Fruit fly (Drosophila melanogaster) whole organism, embryonic: Measurements from ENCODE around the gene CG32425.

ENCODE experiments used
- Asciz ChIP-seq: fragments of 200-800 bp; sonication (Bioruptor generic); optimal IDR thresholded peaks from 2 replicates; lab custom pipeline; 2017; ENCODE audit warnings: missing biosample characterization, mild to moderate bottlenecking, missing genetic modification characterization, missing genetic modification reagents
- Atf3 ChIP-seq: fragments of 200-800 bp; sonication (Bioruptor generic); optimal IDR thresholded peaks from 3 replicates; lab custom pipeline; 2016; ENCODE audit warnings: missing biosample characterization, missing genetic modification characterization
- C15 ChIP-seq: fragments of 200-800 bp; sonication (Bioruptor generic); IDR thresholded peaks from 3 replicates; pipeline ENCODE4 v1.3.6; 2022; ENCODE audit warnings: missing biosample characterization, missing genetic modification characterization
- CG10366 ChIP-seq: fragments of 200-800 bp; sonication (Bioruptor generic); IDR thresholded peaks from 2 replicates; pipeline ENCODE4 v1.3.6; 2022; ENCODE audit warnings: missing biosample characterization, missing genetic modification characterization
- CG11247 ChIP-seq: fragments of 200-800 bp; sonication (Bioruptor generic); IDR thresholded peaks from 2 replicates; pipeline ENCODE4 v1.3.6; 2022; ENCODE audit warnings: missing biosample characterization, missing genetic modification characterization
- CG11723 ChIP-seq: fragments of 200-800 bp; sonication (Bioruptor generic); optimal IDR thresholded peaks from 2 replicates; lab custom pipeline; 2017; ENCODE audit warnings: missing biosample characterization, mild to moderate bottlenecking, missing genetic modification characterization
- CG12071 ChIP-seq: fragments of 200-800 bp; sonication (Bioruptor generic); optimal IDR thresholded peaks from 3 replicates; lab custom pipeline; 2018; ENCODE audit warnings: missing biosample characterization, mild to moderate bottlenecking, missing genetic modification characterization
- CG13123 ChIP-seq: fragments of 200-800 bp; sonication (Bioruptor generic); optimal IDR thresholded peaks from 2 replicates; lab custom pipeline; 2016; ENCODE audit warnings: missing biosample characterization, missing genetic modification characterization
- CG14860 ChIP-seq: fragments of 200-800 bp; sonication (Bioruptor generic); IDR thresholded peaks from 3 replicates; pipeline ENCODE4 v1.3.6; 2022; ENCODE audit warnings: missing biosample characterization, missing genetic modification characterization; ENCODE audit not compliant: partially characterized antibody
- CG17186 ChIP-seq: fragments of 200-800 bp; sonication (Bioruptor generic); optimal IDR thresholded peaks from 3 replicates; lab custom pipeline; 2017; ENCODE audit warnings: missing biosample characterization, missing genetic modification reagents, missing genetic modification characterization
- CG17912 ChIP-seq: fragments of 200-800 bp; sonication (Bioruptor generic); optimal IDR thresholded peaks from 2 replicates; lab custom pipeline; 2018; ENCODE audit warnings: missing biosample characterization, mild to moderate bottlenecking, missing genetic modification characterization
- CG30020 ChIP-seq: fragments of 200-800 bp; optimal IDR thresholded peaks from 2 replicates; lab custom pipeline; 2019; ENCODE audit warnings: missing biosample characterization, mild to moderate bottlenecking, missing genetic modification characterization, moderate library complexity
- CG3281 ChIP-seq: fragments of 200-800 bp; sonication (Bioruptor generic); optimal IDR thresholded peaks from 3 replicates; lab custom pipeline; 2017; ENCODE audit warnings: missing biosample characterization, mild to moderate bottlenecking, missing genetic modification characterization
- CG34224 ChIP-seq: fragments of 200-800 bp; sonication (Bioruptor generic); IDR thresholded peaks from 3 replicates; pipeline ENCODE4 v1.3.6; 2022; ENCODE audit warnings: missing biosample characterization, missing genetic modification characterization; ENCODE audit not compliant: partially characterized antibody
- CG34422 ChIP-seq: fragments of 200-800 bp; sonication (Bioruptor generic); IDR thresholded peaks from 3 replicates; pipeline ENCODE4 v1.3.6; 2022; ENCODE audit warnings: missing biosample characterization, missing genetic modification characterization
- CG4282 ChIP-seq: fragments of 200-800 bp; sonication (Bioruptor generic); optimal IDR thresholded peaks from 2 replicates; lab custom pipeline; 2016; ENCODE audit warnings: missing biosample characterization, missing genetic modification characterization
- CG4328 ChIP-seq: fragments of 200-800 bp; sonication (Bioruptor generic); optimal IDR thresholded peaks from 3 replicates; lab custom pipeline; 2017; ENCODE audit warnings: missing biosample characterization, missing genetic modification reagents, missing genetic modification characterization
- CG4360 ChIP-seq: fragments of 200-800 bp; sonication (Bioruptor generic); IDR thresholded peaks from 2 replicates; pipeline ENCODE4 v1.3.6; 2022; ENCODE audit warnings: missing biosample characterization, missing genetic modification characterization
- CG4730 ChIP-seq: fragments of 200-800 bp; sonication (Bioruptor generic); IDR thresholded peaks from 2 replicates; pipeline ENCODE4 v1.3.6; 2022; ENCODE audit warnings: missing biosample characterization, missing genetic modification characterization
- CG4820 ChIP-seq: fragments of 200-800 bp; sonication (Bioruptor generic); optimal IDR thresholded peaks from 3 replicates; lab custom pipeline; 2016; ENCODE audit warnings: missing biosample characterization, missing genetic modification characterization
- CG5180 ChIP-seq: fragments of 200-800 bp; sonication (Bioruptor generic); optimal IDR thresholded peaks from 3 replicates; lab custom pipeline; 2017; ENCODE audit warnings: missing biosample characterization, missing genetic modification characterization, mild to moderate bottlenecking, moderate library complexity, missing genetic modification reagents
- CG5953 ChIP-seq: fragments of 200-800 bp; sonication (Bioruptor generic); IDR thresholded peaks from 2 replicates; pipeline ENCODE4 v1.3.6; 2022; ENCODE audit warnings: missing biosample characterization, missing genetic modification characterization
- CG6254 ChIP-seq: fragments of 200-800 bp; sonication (Bioruptor generic); optimal IDR thresholded peaks from 3 replicates; lab custom pipeline; 2017; ENCODE audit warnings: mild to moderate bottlenecking, missing biosample characterization, missing genetic modification reagents, missing genetic modification characterization
- CG6689 ChIP-seq: fragments of 200-800 bp; sonication (Bioruptor generic); IDR thresholded peaks from 2 replicates; pipeline ENCODE4 v1.3.6; 2022; ENCODE audit warnings: missing biosample characterization, missing genetic modification characterization
- CG7928 ChIP-seq: fragments of 200-800 bp; sonication (Bioruptor generic); optimal IDR thresholded peaks from 2 replicates; lab custom pipeline; 2017; ENCODE audit warnings: missing biosample characterization, mild to moderate bottlenecking, missing genetic modification characterization
- CG9215 ChIP-seq: fragments of 200-800 bp; sonication (Bioruptor generic); IDR thresholded peaks from 2 replicates; pipeline ENCODE4 v1.3.6; 2022; ENCODE audit warnings: missing biosample characterization, missing genetic modification characterization
- CG9932 ChIP-seq: fragments of 200-800 bp; sonication (Bioruptor generic); IDR thresholded peaks from 2 replicates; pipeline ENCODE4 v1.3.6; 2022; ENCODE audit warnings: missing biosample characterization, missing genetic modification characterization
- E2f2 ChIP-seq: fragments of 200-800 bp; sonication (Bioruptor generic); IDR thresholded peaks from 2 replicates; pipeline ENCODE4 v1.3.6; 2022; ENCODE audit warnings: missing biosample characterization, missing genetic modification characterization
- Hmx ChIP-seq: fragments of 200-800 bp; sonication (Bioruptor generic); optimal IDR thresholded peaks from 2 replicates; lab custom pipeline; 2016; ENCODE audit warnings: missing biosample characterization, missing genetic modification characterization
- Hr3 ChIP-seq: fragments of 200-800 bp; sonication (Bioruptor generic); optimal IDR thresholded peaks from 3 replicates; lab custom pipeline; 2016; ENCODE audit warnings: missing biosample characterization, missing genetic modification characterization
- Mad ChIP-seq: fragments of 200-800 bp; sonication (Bioruptor generic); optimal IDR thresholded peaks from 2 replicates; lab custom pipeline; 2016; ENCODE audit warnings: missing biosample characterization, missing genetic modification characterization
- Optix ChIP-seq: fragments of 200-800 bp; sonication (Bioruptor generic); IDR thresholded peaks from 3 replicates; pipeline ENCODE4 v1.3.6; 2022; ENCODE audit warnings: missing biosample characterization, missing genetic modification characterization
- Poxn ChIP-seq: fragments of 200-800 bp; sonication (Bioruptor generic); IDR thresholded peaks from 2 replicates; pipeline ENCODE4 v1.3.6; 2022; ENCODE audit warnings: missing biosample characterization, missing genetic modification characterization
- Six4 ChIP-seq: fragments of 200-800 bp; sonication (Bioruptor generic); optimal IDR thresholded peaks from 2 replicates; lab custom pipeline; 2016; ENCODE audit warnings: missing biosample characterization, missing genetic modification characterization
- ab ChIP-seq: fragments of 200-800 bp; sonication (Bioruptor generic); optimal IDR thresholded peaks from 2 replicates; lab custom pipeline; 2016; ENCODE audit warnings: missing biosample characterization, missing genetic modification characterization
- al ChIP-seq: fragments of 200-800 bp; sonication (Bioruptor generic); IDR thresholded peaks from 2 replicates; pipeline ENCODE4 v1.3.6; 2022; ENCODE audit warnings: missing biosample characterization, missing genetic modification characterization
- ase ChIP-seq: fragments of 200-800 bp; sonication (Bioruptor generic); IDR thresholded peaks from 3 replicates; pipeline ENCODE4 v1.3.6; 2022; ENCODE audit warnings: missing biosample characterization, missing genetic modification characterization
- ash1 ChIP-seq: fragments of 200-800 bp; sonication (Bioruptor generic); optimal IDR thresholded peaks from 2 replicates; lab custom pipeline; 2018; ENCODE audit warnings: missing biosample characterization, mild to moderate bottlenecking, missing genetic modification characterization
- az2 ChIP-seq: fragments of 200-800 bp; sonication (Bioruptor generic); optimal IDR thresholded peaks from 3 replicates; lab custom pipeline; 2016; ENCODE audit warnings: missing biosample characterization, missing genetic modification characterization
- bigmax ChIP-seq: fragments of 200-800 bp; sonication (Bioruptor generic); optimal IDR thresholded peaks from 2 replicates; lab custom pipeline; 2018; ENCODE audit warnings: missing biosample characterization, mild to moderate bottlenecking, missing genetic modification characterization
- eyg ChIP-seq: fragments of 200-800 bp; sonication (Bioruptor generic); optimal IDR thresholded peaks from 3 replicates; lab custom pipeline; 2016; ENCODE audit warnings: missing biosample characterization, missing genetic modification characterization
- hth ChIP-seq: fragments of >200 bp; optimal IDR thresholded peaks from 2 replicates; lab custom pipeline; 2017; ENCODE audit warnings: inconsistent platforms
- klu ChIP-seq: fragments of 200-800 bp; sonication (Bioruptor generic); IDR thresholded peaks from 2 replicates; pipeline ENCODE4 v1.3.6; 2022; ENCODE audit warnings: missing biosample characterization, missing genetic modification characterization
- nerfin-1 ChIP-seq: fragments of 200-800 bp; sonication (Bioruptor generic); optimal IDR thresholded peaks from 3 replicates; lab custom pipeline; 2019; ENCODE audit warnings: missing biosample characterization, mild to moderate bottlenecking, missing genetic modification characterization, moderate library complexity
- nom ChIP-seq: fragments of 200-800 bp; sonication (Bioruptor generic); optimal IDR thresholded peaks from 2 replicates; lab custom pipeline; 2017; ENCODE audit warnings: missing biosample characterization, missing genetic modification characterization, mild to moderate bottlenecking, moderate library complexity, missing genetic modification reagents
- org-1 ChIP-seq: fragments of 200-800 bp; sonication (Bioruptor generic); optimal IDR thresholded peaks from 2 replicates; lab custom pipeline; 2017; ENCODE audit warnings: missing biosample characterization, missing genetic modification characterization
- pfk ChIP-seq: fragments of 200-800 bp; sonication (Bioruptor generic); optimal IDR thresholded peaks from 2 replicates; lab custom pipeline; 2018; ENCODE audit warnings: missing biosample characterization, mild to moderate bottlenecking, missing genetic modification characterization, moderate library complexity
- sisA ChIP-seq: fragments of 200-800 bp; sonication (Bioruptor generic); IDR thresholded peaks from 2 replicates; pipeline ENCODE4 v1.3.6; 2022; ENCODE audit warnings: missing biosample characterization, missing genetic modification characterization
- zfh1 ChIP-seq: fragments of 200-800 bp; sonication (Bioruptor generic); IDR thresholded peaks from 3 replicates; pipeline ENCODE4 v1.3.6; 2022; ENCODE audit warnings: missing biosample characterization, missing genetic modification characterization
- zfh2 ChIP-seq: fragments of 200-800 bp; sonication (Bioruptor generic); optimal IDR thresholded peaks from 2 replicates; lab custom pipeline; 2016; ENCODE audit warnings: missing biosample characterization, missing genetic modification characterization

Gene CG32425

dm6 chr3L:20509121-20509934 lies 12.2 kb downstream of the CG32425 start (continued):
- TF ChIP-seq C15 (GFP tag; lab: Robert Waterston, UW), result no peak
- TF ChIP-seq Optix (GFP tag; lab: Robert Waterston, UW), result no peak
- no peak for TF ChIP-seq CG34422
- TF ChIP-seq az2, result peak; percentile 69
- TF ChIP-seq zfh1, result 0 out of 3 replicates have a peak, but pooled peaks have one; percentile 23
- TF ChIP-seq CG4328 (GFP tag; lab: Kevin White, UChicago), result peak; percentile 67
- peak; percentile 78 for TF ChIP-seq Hmx (GFP tag; lab: Kevin White, UChicago)
- TF ChIP-seq ase (GFP tag; lab: Robert Waterston, UW), result no peak
- peak; percentile 10 for TF ChIP-seq CG4282
- no peak for TF ChIP-seq CG17912 (GFP tag; lab: Kevin White, UChicago)
- TF ChIP-seq org-1 (GFP tag; lab: Kevin White, UChicago), result peak; percentile 79
- no peak for TF ChIP-seq CG12071
- peak; percentile 48 for TF ChIP-seq CG9215 (GFP tag; lab: Robert Waterston, UW)
- no peak; the same call in 1 of the 2 replicates for TF ChIP-seq sisA (GFP tag; lab: Robert Waterston, UW)
- no peak for TF ChIP-seq CG5953 (GFP tag; lab: Robert Waterston, UW)
- TF ChIP-seq CG3281, result peak; percentile 92
- no peak; the same call in 1 of the 2 replicates for TF ChIP-seq klu (GFP tag; lab: Robert Waterston, UW)
- peak; percentile 43 for TF ChIP-seq CG13123 (GFP tag; lab: Kevin White, UChicago)
- peak; percentile 65 for TF ChIP-seq Hr3
- no peak for TF ChIP-seq CG4360
- no peak for TF ChIP-seq Poxn (GFP tag; lab: Robert Waterston, UW)
- peak; percentile 74 for TF ChIP-seq zfh2
- peak; percentile 56 for TF ChIP-seq CG5180
- peak; percentile 35 for TF ChIP-seq eyg (GFP tag; lab: Kevin White, UChicago)
- no peak for TF ChIP-seq ash1 (GFP tag; lab: Kevin White, UChicago)
- peak; percentile 42 for TF ChIP-seq Atf3 (GFP tag; lab: Kevin White, UChicago)
- peak; percentile 43 for TF ChIP-seq CG30020
- no peak for TF ChIP-seq CG11247
- TF ChIP-seq CG9932, result peak; percentile 54
- TF ChIP-seq Mad (GFP tag; lab: Kevin White, UChicago), result peak; percentile 56
- 0 out of 2 replicates have a peak, but pooled peaks have one; percentile 22 for TF ChIP-seq CG4730 (GFP tag; lab: Robert Waterston, UW)
- TF ChIP-seq CG6689 (GFP tag; lab: Robert Waterston, UW), result no peak
- TF ChIP-seq nerfin-1, result peak; percentile 66
- TF ChIP-seq Asciz (GFP tag; lab: Kevin White, UChicago), result peak; percentile 85
- no peak for TF ChIP-seq pfk
- TF ChIP-seq ab, result no peak
- no peak for TF ChIP-seq bigmax (GFP tag; lab: Kevin White, UChicago)
- peak; percentile 39 for TF ChIP-seq nom (GFP tag; lab: Kevin White, UChicago)
- TF ChIP-seq CG7928 (GFP tag; lab: Kevin White, UChicago), result peak; percentile 56
- TF ChIP-seq al (GFP tag; lab: Robert Waterston, UW), result peak; percentile 53
- peak; percentile 70 for TF ChIP-seq CG4820
- TF ChIP-seq CG14860, result no peak
- TF ChIP-seq CG34224 (GFP tag; lab: Robert Waterston, UW), result 0 out of 3 replicates have a peak, but pooled peaks have one; percentile 23
- TF ChIP-seq hth (lab: Kevin White, UChicago), result no peak
- TF ChIP-seq CG6254, result peak; percentile 65
- TF ChIP-seq CG17186, result no peak
- peak; percentile 32 for TF ChIP-seq E2f2 (GFP tag; lab: Robert Waterston, UW)
- peak; percentile 41 for TF ChIP-seq CG11723 (GFP tag; lab: Kevin White, UChicago)
- peak; percentile 23 for TF ChIP-seq CG10366 (GFP tag; lab: Robert Waterston, UW)
- peak; percentile 65 for TF ChIP-seq Six4 (GFP tag; lab: Kevin White, UChicago)
